Fruit fly (Drosophila melanogaster): ENCODE data around the gene Uqcc1.

DNA sequence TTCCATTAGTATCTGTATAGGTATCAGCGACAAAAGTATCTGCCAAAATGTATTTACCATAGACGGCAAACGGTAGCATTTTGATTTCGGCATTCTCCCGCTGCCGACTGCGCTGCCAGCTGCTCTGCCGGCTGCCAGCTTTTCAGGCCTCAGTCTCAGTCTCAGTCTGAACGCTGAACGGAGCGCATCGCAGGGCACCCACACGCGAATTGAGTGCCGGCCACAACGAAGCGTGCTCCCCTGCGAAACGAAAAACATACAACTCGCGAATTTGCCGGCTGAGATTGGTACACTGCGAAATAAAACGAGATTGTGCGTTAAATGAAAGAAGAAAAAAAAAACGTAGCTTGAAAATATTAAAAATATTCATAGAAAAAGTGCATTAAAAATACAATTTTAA is 40.8 kb upstream of the Uqcc1 start, which contains the start of gene Mp:
- no peak for TF ChIP-seq pb (GFP tag; optimal IDR thresholded peaks at IDR 0.05)
- TF ChIP-seq Gsc (GFP tag; IDR thresholded peaks at IDR 0.05), result no peak
- no peak for TF ChIP-seq Poxn (GFP tag; IDR thresholded peaks at IDR 0.05)
- no peak for TF ChIP-seq tx (GFP tag; optimal IDR thresholded peaks at IDR 0.05)
- TF ChIP-seq CG10543 (GFP tag; optimal IDR thresholded peaks at IDR 0.05), result no peak
- TF ChIP-seq CG8089 (GFP tag; optimal IDR thresholded peaks at IDR 0.05), result no peak
- no peak for TF ChIP-seq CG12104 (GFP tag; optimal IDR thresholded peaks at IDR 0.05)
- 0 out of 2 replicates have a peak, but pooled peaks have one; percentile 26 for TF ChIP-seq nerfin-2 (GFP tag; IDR thresholded peaks at IDR 0.05; ENCODE audit: partially characterized antibody)
- TF ChIP-seq stwl (tag; optimal IDR thresholded peaks at IDR 0.05), result no peak
- no peak for TF ChIP-seq Lhr (GFP tag; optimal IDR thresholded peaks at IDR 0.05)
- TF ChIP-seq Dad (GFP tag; optimal IDR thresholded peaks at IDR 0.05), result no peak
- no peak for TF ChIP-seq sd (tag; optimal IDR thresholded peaks at IDR 0.05)
